Fruit fly (Drosophila melanogaster): ENCODE measurements around the gene Spase12.

Spase12 gene

dm6 chr3R:29502978-29503377, 12.0 kb upstream of the Spase12 start:
- TF ChIP-seq noc (tag; optimal IDR thresholded peaks at IDR 0.05), result no peak

- TF ChIP-seq noc (tag; optimal IDR thresholded peaks at IDR 0.05), result no peak
Measured at dm6 chr3R:29496315-29496714, 5.4 kb upstream of the Spase12 start.

- no peak for TF ChIP-seq noc (tag; optimal IDR thresholded peaks at IDR 0.05)
Measured at dm6 chr3R:29495815-29496214, 4.9 kb upstream of the Spase12 start.

dm6 chr3R:29494482-29494881, 3.5 kb upstream of the Spase12 start, which contains the start of gene FipoQ:
Gene FipoQ, plus strand, starts transcription at chr3R:29494782.
- no peak for TF ChIP-seq noc (tag; optimal IDR thresholded peaks at IDR 0.05)

- no peak for TF ChIP-seq noc (tag; optimal IDR thresholded peaks at IDR 0.05)
Measured at dm6 chr3R:29493242-29493944, 2.4 kb upstream of the Spase12 start, which contains the start of the genes CG2310 and Diedel. Gene CG2310, minus strand, starts transcription at chr3R:29493518. Gene Diedel, plus strand, starts transcription at chr3R:29493852.

dm6 chr3R:29489209-29489608, 1.7 kb downstream of the Spase12 start, which contains the start of the genes CG2321 and CG2006:
Gene CG2321, minus strand, starts transcription at chr3R:29489265.
Gene CG2006, plus strand, starts transcription at chr3R:29489468.
- no peak for TF ChIP-seq noc (tag; optimal IDR thresholded peaks at IDR 0.05)

- TF ChIP-seq noc (tag; optimal IDR thresholded peaks at IDR 0.05), result no peak
Measured at dm6 chr3R:29479922-29480321, 11.0 kb downstream of the Spase12 start.

- TF ChIP-seq noc (tag; optimal IDR thresholded peaks at IDR 0.05), result peak; percentile 63
Measured at dm6 chr3R:29478952-29479538, 11.9 kb downstream of the Spase12 start.

- no peak for TF ChIP-seq noc (tag; optimal IDR thresholded peaks at IDR 0.05)
Measured at dm6 chr3R:29470122-29470521, 20.8 kb downstream of the Spase12 start.

- TF ChIP-seq noc (tag; optimal IDR thresholded peaks at IDR 0.05), result no peak
Measured at dm6 chr3R:29466759-29467158, 24.2 kb downstream of the Spase12 start.

dm6 chr3R:29461846-29462245, 29.1 kb downstream of the Spase12 start:
- no peak for TF ChIP-seq noc (tag; optimal IDR thresholded peaks at IDR 0.05)

dm6 chr3R:29461069-29461468, 29.9 kb downstream of the Spase12 start:
- TF ChIP-seq noc (tag; optimal IDR thresholded peaks at IDR 0.05), result no peak

- no peak for TF ChIP-seq noc (tag; optimal IDR thresholded peaks at IDR 0.05)
Measured at dm6 chr3R:29460225-29460927, 30.6 kb downstream of the Spase12 start.

dm6 chr3R:29458689-29459136, 32.2 kb downstream of the Spase12 start:
- TF ChIP-seq noc (tag; optimal IDR thresholded peaks at IDR 0.05), result no peak

dm6 chr3R:29457779-29458382, 33.1 kb downstream of the Spase12 start:
- no peak for TF ChIP-seq noc (tag; optimal IDR thresholded peaks at IDR 0.05)

- no peak for TF ChIP-seq noc (tag; optimal IDR thresholded peaks at IDR 0.05)
Measured at dm6 chr3R:29457215-29457614, 33.7 kb downstream of the Spase12 start.
